Worm (Caenorhabditis elegans): ENCODE results near the gene eri-1.

ce11 chrIV:383135-383731, 36.5 kb downstream of the eri-1 start, which contains the start of gene spl-1:
- TF ChIP-seq cog-1 (tag; optimal IDR thresholded peaks at IDR 0.05): no peak
- no peak for TF ChIP-seq tab-1 (GFP tag; IDR thresholded peaks at IDR 0.05)
- no peak for TF ChIP-seq ref-1 (GFP tag; conservative IDR thresholded peaks at IDR 0.05)
- no peak for TF ChIP-seq klf-2 (GFP tag; conservative IDR thresholded peaks at IDR 0.05)
- TF ChIP-seq flt-1 (GFP tag; IDR thresholded peaks at IDR 0.05): no peak
- no peak for TF ChIP-seq ztf-23 (GFP tag; IDR thresholded peaks at IDR 0.05)
